Fruit fly (Drosophila melanogaster): ENCODE data around the gene CG7878.

dm6 chr3R:8115205-8115604 lies 7.3 kb upstream of the CG7878 start:
- TF ChIP-seq CG6854 (GFP tag; optimal IDR thresholded peaks at IDR 0.05) (no peak), Hr39 (GFP tag; optimal IDR thresholded peaks at IDR 0.05) (no peak), CG16779 (tag; optimal IDR thresholded peaks at IDR 0.05) (no peak), CG11294 (GFP tag; IDR thresholded peaks at IDR 0.05) (no peak)
